Fruit fly (Drosophila melanogaster) S2 (cell line): ENCODE data around the gene srl.

Source experiments
- CG8478 ChIP-seq: fragments of >200 bp; optimal IDR thresholded peaks from 2 replicates; lab custom pipeline; 2018
- CTCF ChIP-seq, 2 experiments: fragments of >200 bp; optimal IDR thresholded peaks; 2 replicates each; lab custom pipeline; 2018

DNA sequence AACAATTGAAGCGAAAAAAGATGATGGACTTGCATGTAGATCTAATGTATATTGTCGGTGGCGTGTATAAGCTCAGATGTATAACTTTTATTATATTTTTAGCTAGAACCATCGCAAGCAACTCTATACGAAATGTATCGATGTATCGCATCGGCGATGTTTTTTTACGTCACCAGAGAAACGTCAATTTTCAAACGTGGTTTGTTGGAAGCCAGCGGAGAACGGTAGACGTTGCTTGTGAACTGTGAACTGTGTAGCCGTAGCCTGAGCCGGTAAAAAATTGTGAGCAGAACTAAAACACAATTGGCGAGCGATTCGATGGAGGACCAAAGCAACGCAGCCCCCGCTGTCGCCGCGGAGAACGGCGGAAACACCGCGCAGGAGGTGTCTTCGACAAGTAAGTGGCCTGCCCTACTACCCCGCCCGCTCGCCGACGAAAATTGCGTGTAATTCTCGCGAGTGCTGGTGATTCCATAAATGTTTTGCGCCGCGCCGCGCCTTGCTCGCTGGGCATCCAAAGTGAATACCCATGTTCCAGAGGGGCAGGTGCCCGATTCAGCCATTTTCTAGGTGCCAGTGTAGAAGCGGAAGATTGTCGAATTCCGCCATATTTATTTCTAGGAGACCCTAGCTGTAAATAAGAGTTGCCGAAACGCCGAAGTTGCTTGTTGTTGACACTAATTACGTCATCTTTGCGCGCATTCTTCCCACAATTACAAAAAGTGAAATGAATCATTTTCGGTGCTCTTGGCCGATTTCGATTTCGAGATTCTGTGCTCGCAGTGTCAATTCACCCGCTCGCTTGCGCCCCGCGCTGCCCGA, 26.0 kb downstream of the srl start, which contains the start of gene lost:
- TF ChIP-seq CG8478 (lab: Kevin White, UChicago) (no peak), CTCF (optimal IDR thresholded peaks at IDR 0.05; lab: Kevin White, UChicago) (no peak)
